Worm (Caenorhabditis elegans): Measurements from ENCODE around the gene sfxn-5.

sfxn-5 gene

DNA sequence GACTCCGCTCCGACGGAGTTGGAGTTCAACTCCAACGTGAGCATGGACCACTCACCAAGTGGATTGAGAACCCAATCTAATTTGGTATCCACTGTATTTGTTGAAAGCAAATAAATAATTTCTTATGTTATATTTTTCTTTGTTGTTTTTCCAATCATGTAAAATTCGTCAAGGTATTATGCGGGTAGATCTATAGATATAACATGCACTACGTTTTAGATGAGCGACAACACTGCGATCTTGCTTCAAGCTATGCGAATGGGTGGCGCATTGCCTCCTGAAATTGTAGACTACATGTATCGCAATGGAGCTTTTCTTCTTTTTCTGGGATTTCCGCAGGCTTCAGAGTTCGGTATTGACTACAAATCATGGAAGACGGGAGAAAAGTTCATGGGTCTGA is 39.7 kb upstream of the sfxn-5 start, which contains the start of gene F10B5.2:
Gene F10B5.2, plus strand, starts transcription at position 220 of the 400 bp plus-strand sequence.
- TF ChIP-seq tbx-2 (tag; optimal IDR thresholded peaks at IDR 0.05) = no peak
- TF ChIP-seq efl-1 (optimal IDR thresholded peaks at IDR 0.05) = no peak
- TF ChIP-seq efl-1 (GFP tag; optimal IDR thresholded peaks at IDR 0.05 in 1 of 2) = peak in 1 of 2 experiments; percentile 75
- TF ChIP-seq lsy-2 (tag; optimal IDR thresholded peaks at IDR 0.05) = peak in 1 of 2 experiments; percentile 43

- TF ChIP-seq fkh-4 (tag; optimal IDR thresholded peaks at IDR 0.05; ENCODE audit: borderline replicate concordance) (no peak), xbp-1 (tag; optimal IDR thresholded peaks at IDR 0.05) (peak; percentile 48), blmp-1 (tag; optimal IDR thresholded peaks at IDR 0.05) (peak; percentile 66), irx-1 (tag; optimal IDR thresholded peaks at IDR 0.05) (no peak), efl-1 (optimal IDR thresholded peaks at IDR 0.05) (peak; percentile 67 to 74), efl-1 (GFP tag; optimal IDR thresholded peaks at IDR 0.05 in 1 of 2) (peak; percentile 70 to 90), nhr-19 (GFP tag; conservative IDR thresholded peaks at IDR 0.05) (0 out of 2 replicates have a peak, but pooled peaks have one; percentile 23), nhr-71 (tag; optimal IDR thresholded peaks at IDR 0.05) (peak; percentile 65), lsy-2 (tag; optimal IDR thresholded peaks at IDR 0.05) (peak; percentile 89 to 98), unc-130 (tag; optimal IDR thresholded peaks at IDR 0.05) (peak; percentile 58), snu-23 (GFP tag; optimal IDR thresholded peaks at IDR 0.05) (peak; percentile 73), aly-2 (tag; optimal IDR thresholded peaks at IDR 0.05) (no peak), zag-1 (tag; optimal IDR thresholded peaks at IDR 0.05) (no peak), unc-98 (GFP tag; IDR thresholded peaks at IDR 0.05) (no peak), isw-1 (GFP tag; IDR thresholded peaks at IDR 0.05) (peak; percentile 31), unc-30 (tag; optimal IDR thresholded peaks at IDR 0.05) (no peak), C04F5.9 (tag; optimal IDR thresholded peaks at IDR 0.05) (peak; percentile 41), mdl-1 (tag; optimal IDR thresholded peaks at IDR 0.05) (peak in 1 of 2 experiments; percentile 29), nhr-47 (tag; optimal IDR thresholded peaks at IDR 0.05) (peak; percentile 41), nhr-90 (tag; optimal IDR thresholded peaks at IDR 0.05; ENCODE audit: poor library complexity) (no peak), rnt-1 (tag; optimal IDR thresholded peaks at IDR 0.05) (peak; percentile 44), lin-13 (GFP tag; optimal IDR thresholded peaks at IDR 0.05) (peak; percentile 12), mep-1 (tag; optimal IDR thresholded peaks at IDR 0.05) (peak; percentile 72), ceh-88 (GFP tag; IDR thresholded peaks at IDR 0.05) (no peak), vab-15 (tag; optimal IDR thresholded peaks at IDR 0.05) (no peak), F16B12.6 (tag; optimal IDR thresholded peaks at IDR 0.05) (peak; percentile 83), fkh-10 (GFP tag; optimal IDR thresholded peaks at IDR 0.05) (no peak), C16A3.4 (tag; optimal IDR thresholded peaks at IDR 0.05) (peak; percentile 59), nhr-20 (tag; optimal IDR thresholded peaks at IDR 0.05) (peak; percentile 27), dpl-1 (GFP tag; optimal IDR thresholded peaks at IDR 0.05) (peak; percentile 51 to 74 (median 71)), nhr-85 (tag) (peak; percentile 72), lin-35 (GFP tag; optimal IDR thresholded peaks at IDR 0.05) (peak; percentile 79 to 83), fkh-8 (tag; optimal IDR thresholded peaks at IDR 0.05) (no peak), Y116A8C.19 (tag; optimal IDR thresholded peaks at IDR 0.05; ENCODE audit: borderline replicate concordance) (no peak), tbx-2 (tag; optimal IDR thresholded peaks at IDR 0.05) (peak; percentile 19), nhr-237 (tag; optimal IDR thresholded peaks at IDR 0.05) (no peak), efl-3 (GFP tag; optimal IDR thresholded peaks at IDR 0.05) (no peak), pax-3 (tag; optimal IDR thresholded peaks at IDR 0.05) (no peak), ztf-4 (tag; optimal IDR thresholded peaks at IDR 0.05) (no peak), lin-15B (tag; optimal IDR thresholded peaks at IDR 0.05) (peak; percentile 43), skn-1 (tag; optimal IDR thresholded peaks at IDR 0.05) (peak; percentile 56), ceh-8 (GFP tag; optimal IDR thresholded peaks at IDR 0.05) (no peak), egl-13 (tag; optimal IDR thresholded peaks at IDR 0.05) (no peak), ceh-82 (tag; optimal IDR thresholded peaks at IDR 0.05) (peak in 2 of 3 experiments; percentile 28 to 63), swsn-7 (tag; optimal IDR thresholded peaks at IDR 0.05) (peak; percentile 29), elt-3 (tag; optimal IDR thresholded peaks at IDR 0.05) (peak in 1 of 6 experiments; percentile 33), nhr-84 (tag; optimal IDR thresholded peaks at IDR 0.05) (no peak)
These were observed 38.6 kb upstream of the sfxn-5 start, which contains the start of the genes ints-11 and rpl-10 for ce11 chrII:8143278-8143931. Gene ints-11, minus strand, starts transcription at chrII:8143478. Gene rpl-10, plus strand, starts transcription at chrII:8143881.

Measured in whole organism, L1 larva.